Fruit fly (Drosophila melanogaster): ENCODE data around the gene p24-1.

Gene p24-1

dm6 chrX:11872517-11872916 lies 20.2 kb upstream of the p24-1 start, which contains the start of gene BORCS5:
TSS of gene BORCS5 (minus strand) at chrX:11872779.
- no peak for TF ChIP-seq CG14711 (tag; optimal IDR thresholded peaks at IDR 0.05)
- TF ChIP-seq CG1620 (GFP tag; optimal IDR thresholded peaks at IDR 0.05) = peak; percentile 18

dm6 chrX:11868866-11869265 lies 16.5 kb upstream of the p24-1 start, which contains the start of the genes Nrd1 and CG1847:
TSS of gene Nrd1 (minus strand) at chrX:11868893.
TSS of gene CG1847 (plus strand) at chrX:11869170.
- TF ChIP-seq cnc (optimal IDR thresholded peaks at IDR 0.05) (no peak), CG7045 (GFP tag; optimal IDR thresholded peaks at IDR 0.05) (no peak), Crg-1 (GFP tag; optimal IDR thresholded peaks at IDR 0.05) (no peak), kay (GFP tag; ENCODE audit: borderline replicate concordance) (no peak), tj (GFP tag; optimal IDR thresholded peaks at IDR 0.05) (no peak), pad (GFP tag; optimal IDR thresholded peaks at IDR 0.05) (no peak), CG7101 (tag; optimal IDR thresholded peaks at IDR 0.05) (no peak), CG11617 (GFP tag; optimal IDR thresholded peaks at IDR 0.05) (no peak), bab1 (GFP tag; optimal IDR thresholded peaks at IDR 0.05) (no peak), Hr96 (GFP tag; optimal IDR thresholded peaks at IDR 0.05) (no peak)

- TF ChIP-seq Crg-1 (GFP tag; optimal IDR thresholded peaks at IDR 0.05) = no peak
- no peak for TF ChIP-seq ovo (GFP tag; optimal IDR thresholded peaks at IDR 0.05)
- TF ChIP-seq CG5204 (GFP tag; optimal IDR thresholded peaks at IDR 0.05) = no peak
- no peak for TF ChIP-seq pad (GFP tag; optimal IDR thresholded peaks at IDR 0.05)
- TF ChIP-seq Mnt (GFP tag; optimal IDR thresholded peaks at IDR 0.05) = no peak
- no peak for TF ChIP-seq CG7101 (tag; optimal IDR thresholded peaks at IDR 0.05)
- no peak for TF ChIP-seq cnc (optimal IDR thresholded peaks at IDR 0.05)
- no peak for TF ChIP-seq CG33017 (tag; optimal IDR thresholded peaks at IDR 0.05)
- TF ChIP-seq CG12768 (GFP tag; optimal IDR thresholded peaks at IDR 0.05) = no peak
- no peak for TF ChIP-seq tj (GFP tag; optimal IDR thresholded peaks at IDR 0.05)
- no peak for TF ChIP-seq bab1 (GFP tag; optimal IDR thresholded peaks at IDR 0.05)
- no peak for TF ChIP-seq CG14711 (tag; optimal IDR thresholded peaks at IDR 0.05)
- TF ChIP-seq cic (GFP tag; optimal IDR thresholded peaks at IDR 0.05) = no peak
- no peak for TF ChIP-seq CG1620 (GFP tag; optimal IDR thresholded peaks at IDR 0.05)
- TF ChIP-seq CG11617 (GFP tag; optimal IDR thresholded peaks at IDR 0.05) = no peak
These were observed 6.1 kb upstream of the p24-1 start for dm6 chrX:11858439-11858813.

- TF ChIP-seq CG11617 (GFP tag; optimal IDR thresholded peaks at IDR 0.05) (peak; percentile 36), CG12768 (GFP tag; optimal IDR thresholded peaks at IDR 0.05) (no peak), CG14711 (tag; optimal IDR thresholded peaks at IDR 0.05) (peak; percentile 70), kay (GFP tag; ENCODE audit: borderline replicate concordance) (no peak), bab1 (GFP tag; optimal IDR thresholded peaks at IDR 0.05) (peak; percentile 97), Crg-1 (GFP tag; optimal IDR thresholded peaks at IDR 0.05) (peak; percentile 3), toe (GFP tag; optimal IDR thresholded peaks at IDR 0.05) (no peak), cic (GFP tag; optimal IDR thresholded peaks at IDR 0.05) (no peak), Hr96 (GFP tag; optimal IDR thresholded peaks at IDR 0.05) (no peak), Mnt (GFP tag; optimal IDR thresholded peaks at IDR 0.05) (peak; percentile 11), CG7045 (GFP tag; optimal IDR thresholded peaks at IDR 0.05) (no peak), CG5204 (GFP tag; optimal IDR thresholded peaks at IDR 0.05) (no peak), pad (GFP tag; optimal IDR thresholded peaks at IDR 0.05) (no peak), cnc (optimal IDR thresholded peaks at IDR 0.05) (no peak), CG33017 (tag; optimal IDR thresholded peaks at IDR 0.05) (no peak), CG1620 (GFP tag; optimal IDR thresholded peaks at IDR 0.05) (peak; percentile 29), tj (GFP tag; optimal IDR thresholded peaks at IDR 0.05) (peak; percentile 19), ovo (GFP tag; optimal IDR thresholded peaks at IDR 0.05) (no peak), Clk (GFP tag; optimal IDR thresholded peaks at IDR 0.05) (no peak), CG7101 (tag; optimal IDR thresholded peaks at IDR 0.05) (peak; percentile 48)
These were observed 5.5 kb upstream of the p24-1 start for dm6 chrX:11857522-11858438.

- TF ChIP-seq ovo (GFP tag; optimal IDR thresholded peaks at IDR 0.05) = no peak
- no peak for TF ChIP-seq Crg-1 (GFP tag; optimal IDR thresholded peaks at IDR 0.05)
- TF ChIP-seq CG5204 (GFP tag; optimal IDR thresholded peaks at IDR 0.05) = no peak
- no peak for TF ChIP-seq cnc (optimal IDR thresholded peaks at IDR 0.05)
- TF ChIP-seq CG11617 (GFP tag; optimal IDR thresholded peaks at IDR 0.05) = no peak
- TF ChIP-seq bab1 (GFP tag; optimal IDR thresholded peaks at IDR 0.05) = no peak
- no peak for TF ChIP-seq toe (GFP tag; optimal IDR thresholded peaks at IDR 0.05)
- TF ChIP-seq CG33017 (tag; optimal IDR thresholded peaks at IDR 0.05) = no peak
- no peak for TF ChIP-seq Hr96 (GFP tag; optimal IDR thresholded peaks at IDR 0.05)
These were observed 4.5 kb upstream of the p24-1 start for dm6 chrX:11856867-11857266.

dm6 chrX:11855950-11856349 lies 3.6 kb upstream of the p24-1 start:
- TF ChIP-seq cnc (optimal IDR thresholded peaks at IDR 0.05) (no peak), pad (GFP tag; optimal IDR thresholded peaks at IDR 0.05) (no peak), ovo (GFP tag; optimal IDR thresholded peaks at IDR 0.05) (no peak), CG1620 (GFP tag; optimal IDR thresholded peaks at IDR 0.05) (no peak), CG11617 (GFP tag; optimal IDR thresholded peaks at IDR 0.05) (no peak), tj (GFP tag; optimal IDR thresholded peaks at IDR 0.05) (no peak), CG7101 (tag; optimal IDR thresholded peaks at IDR 0.05) (no peak), Hr96 (GFP tag; optimal IDR thresholded peaks at IDR 0.05) (no peak), Crg-1 (GFP tag; optimal IDR thresholded peaks at IDR 0.05) (no peak), CG14711 (tag; optimal IDR thresholded peaks at IDR 0.05) (no peak), CG5204 (GFP tag; optimal IDR thresholded peaks at IDR 0.05) (no peak), kay (GFP tag; ENCODE audit: borderline replicate concordance) (no peak), cic (GFP tag; optimal IDR thresholded peaks at IDR 0.05) (no peak), CG12768 (GFP tag; optimal IDR thresholded peaks at IDR 0.05) (no peak), CG7045 (GFP tag; optimal IDR thresholded peaks at IDR 0.05) (no peak), Mnt (GFP tag; optimal IDR thresholded peaks at IDR 0.05) (no peak), Clk (GFP tag; optimal IDR thresholded peaks at IDR 0.05) (no peak), toe (GFP tag; optimal IDR thresholded peaks at IDR 0.05) (no peak), CG33017 (tag; optimal IDR thresholded peaks at IDR 0.05) (no peak)
